Fruit fly (Drosophila melanogaster): ENCODE measurements around the gene CG44325.

CG44325 gene

dm6 chrX:9042457-9043045 lies 35.7 kb downstream of the CG44325 start (continued):
- no peak for TF ChIP-seq CG31365 (tag; optimal IDR thresholded peaks at IDR 0.05)
- TF ChIP-seq NC2α (GFP tag; optimal IDR thresholded peaks at IDR 0.05), result no peak
- no peak for TF ChIP-seq exex (tag; optimal IDR thresholded peaks at IDR 0.05)
- 0 out of 3 replicates have a peak, but pooled peaks have one; percentile 16 for TF ChIP-seq CG11695 (GFP tag; IDR thresholded peaks at IDR 0.05)
- no peak for TF ChIP-seq rib (GFP tag; IDR thresholded peaks at IDR 0.05)
- no peak for TF ChIP-seq psq (GFP tag; optimal IDR thresholded peaks at IDR 0.05)
- no peak for TF ChIP-seq CG3407 (GFP tag; optimal IDR thresholded peaks at IDR 0.05)
- no peak for TF ChIP-seq crp (GFP tag; optimal IDR thresholded peaks at IDR 0.05)
- no peak for TF ChIP-seq chn (GFP tag; optimal IDR thresholded peaks at IDR 0.05)
- no peak for TF ChIP-seq CG6765 (GFP tag; optimal IDR thresholded peaks at IDR 0.05)
- TF ChIP-seq B-H1 (GFP tag; IDR thresholded peaks at IDR 0.05), result no peak; the same call in 2 of the 3 replicates
- TF ChIP-seq danr (GFP tag; IDR thresholded peaks at IDR 0.05), result no peak
- TF ChIP-seq sna (GFP tag; IDR thresholded peaks at IDR 0.05; ENCODE audit: partially characterized antibody), result 0 out of 2 replicates have a peak, but pooled peaks have one; percentile 21
- peak; percentile 9 for TF ChIP-seq CG17385 (GFP tag; optimal IDR thresholded peaks at IDR 0.05)
- peak; percentile 30 for TF ChIP-seq CG17359 (tag; optimal IDR thresholded peaks at IDR 0.05)
- no peak for TF ChIP-seq so (GFP tag; IDR thresholded peaks at IDR 0.05)
- no peak for TF ChIP-seq tin (GFP tag; optimal IDR thresholded peaks at IDR 0.05)
- TF ChIP-seq MBD-R2 (GFP tag; IDR thresholded peaks at IDR 0.05), result 0 out of 2 replicates have a peak, but pooled peaks have one; percentile 7
- no peak for TF ChIP-seq sens-2 (GFP tag; IDR thresholded peaks at IDR 0.05)
- no peak for TF ChIP-seq CG1233 (GFP tag; optimal IDR thresholded peaks at IDR 0.05)
- TF ChIP-seq cad (GFP tag; optimal IDR thresholded peaks at IDR 0.05), result no peak
- TF ChIP-seq CG17361 (GFP tag; IDR thresholded peaks at IDR 0.05), result no peak
- no peak for TF ChIP-seq Sin3A (optimal IDR thresholded peaks at IDR 0.05)
- no peak for TF ChIP-seq CG16779 (GFP tag; IDR thresholded peaks at IDR 0.05)
- no peak for TF ChIP-seq CG11696 (GFP tag; IDR thresholded peaks at IDR 0.05)
- TF ChIP-seq Asciz (GFP tag; optimal IDR thresholded peaks at IDR 0.05), result no peak
- no peak for TF ChIP-seq CG7987 (GFP tag; optimal IDR thresholded peaks at IDR 0.05)
- no peak for TF ChIP-seq Poxn (GFP tag; IDR thresholded peaks at IDR 0.05)
- no peak for TF ChIP-seq CG10267 (tag; optimal IDR thresholded peaks at IDR 0.05)
- no peak for TF ChIP-seq disco-r (GFP tag; optimal IDR thresholded peaks at IDR 0.05)
- no peak for TF ChIP-seq pan (optimal IDR thresholded peaks at IDR 0.05)
- TF ChIP-seq pan (GFP tag; optimal IDR thresholded peaks at IDR 0.05 in 1 of 2, IDR thresholded peaks at IDR 0.05 in 1 of 2), result peak in 1 of 2 experiments; percentile 22
- TF ChIP-seq D19B (GFP tag; optimal IDR thresholded peaks at IDR 0.05), result no peak
- TF ChIP-seq bcd (GFP tag; optimal IDR thresholded peaks at IDR 0.05), result no peak
- TF ChIP-seq bigmax (GFP tag; optimal IDR thresholded peaks at IDR 0.05), result no peak
- TF ChIP-seq zen2 (GFP tag; IDR thresholded peaks at IDR 0.05; ENCODE audit: partially characterized antibody), result no peak
- TF ChIP-seq Trl (optimal IDR thresholded peaks at IDR 0.05), result peak; percentile 83 to 89
- no peak for TF ChIP-seq Trl (GFP tag; optimal IDR thresholded peaks at IDR 0.05)
- 0 out of 2 replicates have a peak, but pooled peaks have one; percentile 10 for TF ChIP-seq CG14441 (GFP tag; IDR thresholded peaks at IDR 0.05)
- TF ChIP-seq dati (GFP tag; IDR thresholded peaks at IDR 0.05), result no peak
- no peak for TF ChIP-seq Fer1 (GFP tag; optimal IDR thresholded peaks at IDR 0.05)
- no peak for TF ChIP-seq gce (GFP tag; IDR thresholded peaks at IDR 0.05)
- no peak for TF ChIP-seq dimm (GFP tag; IDR thresholded peaks at IDR 0.05)
- no peak for TF ChIP-seq Dip3 (GFP tag; optimal IDR thresholded peaks at IDR 0.05)
- peak; percentile 15 for TF ChIP-seq CG7839 (tag; optimal IDR thresholded peaks at IDR 0.05)
- TF ChIP-seq fd96Cb (tag; optimal IDR thresholded peaks at IDR 0.05), result no peak
- TF ChIP-seq shn (GFP tag; optimal IDR thresholded peaks at IDR 0.05), result no peak
- no peak for TF ChIP-seq repo (GFP tag; optimal IDR thresholded peaks at IDR 0.05)
- TF ChIP-seq BtbVII (GFP tag; optimal IDR thresholded peaks at IDR 0.05), result no peak
- peak; percentile 12 for TF ChIP-seq Camta (GFP tag; optimal IDR thresholded peaks at IDR 0.05)
- peak; percentile 49 for TF ChIP-seq unpg (GFP tag; optimal IDR thresholded peaks at IDR 0.05)
- peak; percentile 17 for TF ChIP-seq CG17912 (GFP tag; optimal IDR thresholded peaks at IDR 0.05)

Measured in whole organism, embryonic.